Worm (Caenorhabditis elegans) whole organism, L4 larva: ENCODE data around the gene Y50E8A.6.

Experiments
- D1046.2 ChIP-seq: fragments of 200-800 bp; sonication (Bioruptor generic); IDR thresholded peaks from 2 replicates; pipeline ENCODE4 v1.3.6; 2022; ENCODE audit warnings: missing genetic modification characterization, missing compliant biosample characterization
- T26A8.4 ChIP-seq: fragments of 200-800 bp; sonication (Bioruptor generic); IDR thresholded peaks from 2 replicates; pipeline ENCODE4 v1.3.6; 2022; ENCODE audit warnings: missing genetic modification characterization, missing compliant biosample characterization
- ama-1 ChIP-seq: fragments of 150-350 bp; optimal IDR thresholded peaks from 2 replicates; lab custom pipeline; 2014; ENCODE audit warnings: inconsistent platforms, mixed read lengths
- ceh-32 ChIP-seq: sonication (generic microtip); optimal IDR thresholded peaks from 2 replicates; lab custom pipeline; 2016; ENCODE audit warnings: mild to moderate bottlenecking, missing genetic modification characterization, missing compliant biosample characterization; ENCODE audit not compliant: poor library complexity
- jun-1 ChIP-seq: fragments of 150-350 bp; optimal IDR thresholded peaks from 2 replicates; lab custom pipeline; 2014; ENCODE audit warnings: missing biosample characterization, missing genetic modification reagents, missing genetic modification characterization
- lin-13 ChIP-seq: fragments of 150-350 bp; optimal IDR thresholded peaks from 2 replicates; lab custom pipeline; 2014; ENCODE audit warnings: missing biosample characterization, missing genetic modification reagents, missing genetic modification characterization
- lir-3 ChIP-seq: sonication (generic microtip); optimal IDR thresholded peaks from 2 replicates; lab custom pipeline; 2016; ENCODE audit warnings: mild to moderate bottlenecking, missing genetic modification characterization, missing compliant biosample characterization
- nhr-11 ChIP-seq: fragments of 150-350 bp; optimal IDR thresholded peaks from 2 replicates; lab custom pipeline; 2014; ENCODE audit warnings: missing biosample characterization, missing genetic modification characterization
- nhr-25 ChIP-seq: sonication (generic microtip); optimal IDR thresholded peaks from 2 replicates; lab custom pipeline; 2017; ENCODE audit warnings: missing genetic modification characterization, mild to moderate bottlenecking, missing compliant biosample characterization, antibody characterized with exemption, moderate library complexity, borderline replicate concordance; ENCODE audit not compliant: insufficient read depth
- saeg-2 ChIP-seq: fragments of 200-800 bp; sonication (Bioruptor generic); IDR thresholded peaks from 2 replicates; pipeline ENCODE4 v1.3.6; 2022; ENCODE audit warnings: missing genetic modification reagents, missing genetic modification characterization, missing compliant biosample characterization
- tag-97 ChIP-seq: fragments of 200-800 bp; sonication (Bioruptor generic); IDR thresholded peaks from 2 replicates; pipeline ENCODE4 v1.3.6; 2022; ENCODE audit warnings: missing genetic modification characterization, missing compliant biosample characterization
- unc-62 ChIP-seq, 3 experiments: fragments of 150-350 bp in 1 of 3; sonication (generic microtip); optimal IDR thresholded peaks in 2 of 3; peaks in 1 of 3; 1 replicate in 1 of 3; 2 replicates in 2 of 3; lab custom pipeline; 2014 to 2017; ENCODE audit warnings: missing biosample characterization in 3 of 3, missing genetic modification characterization in 3 of 3, missing genetic modification reagents in 3 of 3, missing genotype in 1 of 3
- ztf-11 ChIP-seq: fragments of 150-350 bp; optimal IDR thresholded peaks from 2 replicates; lab custom pipeline; 2014; ENCODE audit warnings: missing biosample characterization, missing genetic modification characterization

DNA sequence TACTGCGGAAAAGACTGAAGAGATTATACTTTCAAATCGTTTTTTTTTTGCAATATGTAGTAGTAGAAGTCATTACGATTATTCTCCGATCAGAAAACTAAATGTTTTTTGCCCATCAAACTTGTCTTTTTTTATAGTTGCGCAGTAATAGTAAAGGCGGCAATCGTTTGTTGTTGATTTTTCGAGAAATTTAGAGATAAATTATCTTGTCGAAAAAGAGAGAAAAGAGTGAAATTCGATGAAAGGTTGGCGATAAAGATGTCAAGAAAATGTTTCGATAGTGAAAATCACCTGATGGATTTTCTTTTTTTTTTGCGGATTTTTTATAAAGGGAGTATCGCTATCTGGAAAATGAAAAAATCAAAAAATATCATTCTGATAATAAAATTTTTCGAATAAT is 47.3 kb upstream of the Y50E8A.6 start:
- no peak for TF ChIP-seq T26A8.4 (GFP tag; lab: Robert Waterston, UW)
- no peak for TF ChIP-seq lin-13 (GFP tag; lab: Kevin White, UChicago)
- TF ChIP-seq unc-62 (GFP tag; optimal IDR thresholded peaks at IDR 0.05 in 1 of 2; lab: Kevin White, UChicago): no peak
- no peak for TF ChIP-seq unc-62 (tag; optimal IDR thresholded peaks at IDR 0.05; lab: Kevin White, UChicago)
- TF ChIP-seq jun-1 (tag; lab: Kevin White, UChicago): no peak
- no peak for TF ChIP-seq D1046.2 (GFP tag; lab: Robert Waterston, UW)
- no peak for TF ChIP-seq nhr-25 (tag; lab: Kevin White, UChicago)
- no peak for TF ChIP-seq ama-1
- TF ChIP-seq lir-3 (tag; lab: Kevin White, UChicago): no peak
- TF ChIP-seq nhr-11 (tag; lab: Kevin White, UChicago): no peak
- TF ChIP-seq saeg-2 (GFP tag; lab: Robert Waterston, UW): no peak
- no peak for TF ChIP-seq ztf-11 (tag; lab: Kevin White, UChicago)
- no peak for TF ChIP-seq ceh-32
- TF ChIP-seq tag-97 (GFP tag; lab: Robert Waterston, UW): no peak
